Worm (Caenorhabditis elegans) whole organism, L1 larva: Measurements from ENCODE around the gene T25B9.3.
A peak's percentile ranks its signal among the peaks of the same experiment; 100 is the strongest.

ENCODE experiments used
- C04F5.9 ChIP-seq: sonication (generic microtip); optimal IDR thresholded peaks from 2 replicates; lab custom pipeline; 2016; ENCODE audit warnings: missing genetic modification characterization, missing compliant biosample characterization
- aha-1 ChIP-seq: fragments of 150-350 bp; optimal IDR thresholded peaks from 2 replicates; lab custom pipeline; 2014; ENCODE audit warnings: missing biosample characterization, missing genetic modification characterization
- aly-2 ChIP-seq: fragments of 150-350 bp; optimal IDR thresholded peaks from 2 replicates; lab custom pipeline; 2014; ENCODE audit warnings: missing biosample characterization, missing genetic modification characterization
- blmp-1 ChIP-seq: fragments of 150-350 bp; optimal IDR thresholded peaks from 2 replicates; lab custom pipeline; 2014; ENCODE audit warnings: missing biosample characterization, missing genetic modification characterization
- ceh-8 ChIP-seq: fragments of 200-800 bp; sonication (Bioruptor generic); optimal IDR thresholded peaks from 2 replicates; lab custom pipeline; 2018; ENCODE audit warnings: mild to moderate bottlenecking, missing genetic modification characterization, moderate library complexity, missing compliant biosample characterization
- ceh-88 ChIP-seq: fragments of 200-800 bp; sonication (Bioruptor generic); IDR thresholded peaks from 2 replicates; pipeline ENCODE4 v1.3.6; 2022; ENCODE audit warnings: missing genetic modification characterization, missing compliant biosample characterization
- dpl-1 ChIP-seq, 3 experiments: fragments of 150-350 bp in 2 of 3; sonication (generic microtip) in 1 of 3; optimal IDR thresholded peaks; 2 replicates each; lab custom pipeline; 2014 to 2017; ENCODE audit warnings: missing biosample characterization in 3 of 3, missing genetic modification characterization in 3 of 3, missing genetic modification reagents in 3 of 3
- efl-1 ChIP-seq, 4 experiments: fragments of 150-350 bp; optimal IDR thresholded peaks in 3 of 4; peaks in 1 of 4; 1 replicate in 1 of 4; 2 replicates in 3 of 4; lab custom pipeline; 2014; ENCODE audit warnings: missing biosample characterization in 2 of 4, missing genetic modification characterization in 2 of 4, missing genetic modification reagents in 2 of 4
- fkh-4 ChIP-seq: sonication (generic microtip); optimal IDR thresholded peaks from 2 replicates; lab custom pipeline; 2016; ENCODE audit warnings: missing compliant biosample characterization, missing genetic modification characterization, borderline replicate concordance
- fkh-8 ChIP-seq: sonication (generic microtip); optimal IDR thresholded peaks from 2 replicates; lab custom pipeline; 2016; ENCODE audit warnings: mild to moderate bottlenecking, missing genetic modification characterization, missing compliant biosample characterization
- fos-1 ChIP-seq: fragments of 150-350 bp; optimal IDR thresholded peaks from 2 replicates; lab custom pipeline; 2014; ENCODE audit warnings: missing biosample characterization, missing genetic modification characterization
- grh-1 ChIP-seq: fragments of 200-800 bp; sonication (Bioruptor generic); IDR thresholded peaks from 2 replicates; pipeline ENCODE4 v1.3.6; 2022; ENCODE audit warnings: missing genetic modification reagents, missing genetic modification characterization, missing compliant biosample characterization
- hpl-2 ChIP-seq: fragments of 150-350 bp; optimal IDR thresholded peaks from 2 replicates; lab custom pipeline; 2014; ENCODE audit warnings: missing biosample characterization, missing genetic modification reagents, missing genetic modification characterization
- lin-13 ChIP-seq: fragments of 150-350 bp; optimal IDR thresholded peaks from 2 replicates; lab custom pipeline; 2014; ENCODE audit warnings: missing biosample characterization, missing genetic modification reagents, missing genetic modification characterization
- lin-14 ChIP-seq: fragments of 200-800 bp; sonication (Bioruptor generic); optimal IDR thresholded peaks from 2 replicates; lab custom pipeline; 2018; ENCODE audit warnings: mild to moderate bottlenecking, missing genetic modification characterization, moderate library complexity, missing compliant biosample characterization
- lin-39 ChIP-seq: fragments of 150-350 bp; optimal IDR thresholded peaks from 2 replicates; lab custom pipeline; 2014; ENCODE audit warnings: missing biosample characterization, missing genetic modification reagents, missing genetic modification characterization
- lir-3 ChIP-seq: sonication (generic microtip); optimal IDR thresholded peaks from 2 replicates; lab custom pipeline; 2016; ENCODE audit warnings: mild to moderate bottlenecking, missing genetic modification characterization, moderate library complexity, missing compliant biosample characterization; ENCODE audit not compliant: poor library complexity
- mef-2 ChIP-seq: fragments of 150-350 bp; optimal IDR thresholded peaks from 2 replicates; lab custom pipeline; 2014; ENCODE audit warnings: missing biosample characterization, missing genetic modification characterization
- nhr-71 ChIP-seq: sonication (generic microtip); optimal IDR thresholded peaks from 2 replicates; lab custom pipeline; 2016; ENCODE audit warnings: mild to moderate bottlenecking, missing genetic modification characterization, moderate library complexity, missing compliant biosample characterization
- nhr-76 ChIP-seq: sonication (generic microtip); optimal IDR thresholded peaks from 2 replicates; lab custom pipeline; 2017; ENCODE audit warnings: missing biosample characterization, missing genetic modification characterization
- nhr-84 ChIP-seq: sonication (generic microtip); optimal IDR thresholded peaks from 2 replicates; lab custom pipeline; 2017; ENCODE audit warnings: missing biosample characterization, missing genetic modification characterization
- nhr-85 ChIP-seq: sonication (generic microtip); peaks from one replicate; lab custom pipeline; 2016; ENCODE audit warnings: missing genetic modification characterization, inconsistent platforms, missing compliant biosample characterization
- pag-3 ChIP-seq: sonication (generic microtip); optimal IDR thresholded peaks from 2 replicates; lab custom pipeline; 2017; ENCODE audit warnings: missing genetic modification characterization, mild to moderate bottlenecking, missing compliant biosample characterization, antibody characterized with exemption, borderline replicate concordance; ENCODE audit not compliant: insufficient read depth
- pax-3 ChIP-seq: fragments of 200-800 bp; sonication (Bioruptor generic); optimal IDR thresholded peaks from 2 replicates; lab custom pipeline; 2018; ENCODE audit warnings: mild to moderate bottlenecking, missing genetic modification characterization, moderate library complexity, missing compliant biosample characterization
- rnt-1 ChIP-seq: sonication (generic microtip); optimal IDR thresholded peaks from 2 replicates; lab custom pipeline; 2016; ENCODE audit warnings: mild to moderate bottlenecking, missing genetic modification characterization, moderate library complexity, missing compliant biosample characterization
- skn-1 ChIP-seq: fragments of 150-350 bp; optimal IDR thresholded peaks from 2 replicates; lab custom pipeline; 2014; ENCODE audit warnings: missing biosample characterization, missing genetic modification characterization
- snpc-4 ChIP-seq: fragments of 150-350 bp; optimal IDR thresholded peaks from 2 replicates; lab custom pipeline; 2014; ENCODE audit warnings: missing biosample characterization, missing genetic modification characterization
- sox-4 ChIP-seq: sonication (generic microtip); optimal IDR thresholded peaks from 2 replicates; lab custom pipeline; 2016; ENCODE audit warnings: missing genetic modification characterization, missing compliant biosample characterization
- sptf-1 ChIP-seq: fragments of 150-350 bp; optimal IDR thresholded peaks from 2 replicates; lab custom pipeline; 2014; ENCODE audit warnings: missing biosample characterization, missing genetic modification characterization
- sup-37 ChIP-seq: fragments of 200-800 bp; sonication (Bioruptor generic); optimal IDR thresholded peaks from 2 replicates; lab custom pipeline; 2018; ENCODE audit warnings: mild to moderate bottlenecking, missing genetic modification characterization, missing compliant biosample characterization
- tbx-2 ChIP-seq: sonication (generic microtip); optimal IDR thresholded peaks from 2 replicates; lab custom pipeline; 2016; ENCODE audit warnings: missing genetic modification characterization, missing compliant biosample characterization
- tlp-1 ChIP-seq: fragments of 150-350 bp; optimal IDR thresholded peaks from 2 replicates; lab custom pipeline; 2014; ENCODE audit warnings: missing biosample characterization, missing genetic modification characterization
- unc-30 ChIP-seq: sonication (generic microtip); optimal IDR thresholded peaks from 2 replicates; lab custom pipeline; 2017; ENCODE audit warnings: missing biosample characterization, missing genetic modification characterization
- unc-86 ChIP-seq: sonication (generic microtip); optimal IDR thresholded peaks from 2 replicates; lab custom pipeline; 2016; ENCODE audit warnings: missing genetic modification characterization, missing compliant biosample characterization
- unc-98 ChIP-seq: fragments of 200-800 bp; sonication (Bioruptor generic); IDR thresholded peaks from 2 replicates; pipeline ENCODE4 v1.3.6; 2022; ENCODE audit warnings: missing genetic modification characterization, missing compliant biosample characterization
- vab-15 ChIP-seq: sonication (generic microtip); optimal IDR thresholded peaks from 2 replicates; lab custom pipeline; 2017; ENCODE audit warnings: missing genotype, mild to moderate bottlenecking, missing genetic modification characterization, missing compliant biosample characterization
- xbp-1 ChIP-seq: sonication (generic microtip); optimal IDR thresholded peaks from 2 replicates; lab custom pipeline; 2016; ENCODE audit warnings: missing genetic modification characterization, missing compliant biosample characterization
- zip-4 ChIP-seq: fragments of 200-800 bp; sonication (Bioruptor generic); optimal IDR thresholded peaks from 2 replicates; lab custom pipeline; 2018; ENCODE audit warnings: mild to moderate bottlenecking, missing genetic modification characterization, moderate library complexity, missing compliant biosample characterization

T25B9.3 gene

DNA sequence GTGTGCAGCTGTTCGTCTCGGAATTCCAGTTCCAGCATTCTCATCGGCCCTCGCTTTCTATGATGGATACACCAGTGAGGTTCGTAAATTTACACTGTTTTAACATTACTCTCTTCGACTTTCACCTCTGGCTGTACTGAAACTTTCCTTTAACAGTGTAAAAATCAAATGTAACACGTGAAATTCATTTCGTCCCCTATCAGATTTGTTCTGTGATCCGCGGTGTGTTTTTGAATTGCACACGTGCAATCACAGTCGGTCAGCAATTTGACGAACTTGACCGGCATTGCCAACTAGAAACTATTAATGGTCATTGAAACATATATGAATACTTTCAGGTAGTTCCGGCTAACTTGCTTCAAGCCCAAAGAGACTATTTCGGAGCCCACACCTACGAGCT lies 32.5 kb downstream of the T25B9.3 start (continued):
- TF ChIP-seq lin-39 (tag; lab: Kevin White, UChicago) (no peak), lin-14 (GFP tag; lab: Kevin White, UChicago) (peak; percentile 29), unc-86 (tag; lab: Kevin White, UChicago) (no peak), lin-13 (GFP tag; lab: Kevin White, UChicago) (no peak), pax-3 (tag; lab: Kevin White, UChicago) (no peak), nhr-85 (tag; lab: Kevin White, UChicago) (peak; percentile 89), vab-15 (tag; lab: Kevin White, UChicago) (no peak), dpl-1 (GFP tag; optimal IDR thresholded peaks at IDR 0.05; lab: Kevin White, UChicago) (no peak), sox-4 (tag; lab: Kevin White, UChicago) (no peak), nhr-84 (tag; lab: Kevin White, UChicago) (no peak), ceh-8 (GFP tag; lab: Kevin White, UChicago) (no peak), unc-30 (tag; lab: Kevin White, UChicago) (no peak), grh-1 (GFP tag; lab: Robert Waterston, UW) (no peak), sptf-1 (no peak), tbx-2 (tag; lab: Kevin White, UChicago) (peak; percentile 35), blmp-1 (tag; lab: Kevin White, UChicago) (peak; percentile 65), skn-1 (tag; lab: Kevin White, UChicago) (no peak), efl-1 (optimal IDR thresholded peaks at IDR 0.05; lab: Kevin White, UChicago) (no peak), efl-1 (GFP tag; optimal IDR thresholded peaks at IDR 0.05 in 1 of 2; lab: Kevin White, UChicago) (no peak), C04F5.9 (no peak), ceh-88 (GFP tag; lab: Robert Waterston, UW) (no peak), mef-2 (tag; lab: Kevin White, UChicago) (no peak), rnt-1 (tag; lab: Kevin White, UChicago) (no peak), pag-3 (tag; lab: Kevin White, UChicago) (no peak), lir-3 (tag; lab: Kevin White, UChicago) (no peak), nhr-76 (tag; lab: Kevin White, UChicago) (no peak), hpl-2 (GFP tag; lab: Kevin White, UChicago) (no peak), xbp-1 (no peak), zip-4 (no peak)

DNA sequence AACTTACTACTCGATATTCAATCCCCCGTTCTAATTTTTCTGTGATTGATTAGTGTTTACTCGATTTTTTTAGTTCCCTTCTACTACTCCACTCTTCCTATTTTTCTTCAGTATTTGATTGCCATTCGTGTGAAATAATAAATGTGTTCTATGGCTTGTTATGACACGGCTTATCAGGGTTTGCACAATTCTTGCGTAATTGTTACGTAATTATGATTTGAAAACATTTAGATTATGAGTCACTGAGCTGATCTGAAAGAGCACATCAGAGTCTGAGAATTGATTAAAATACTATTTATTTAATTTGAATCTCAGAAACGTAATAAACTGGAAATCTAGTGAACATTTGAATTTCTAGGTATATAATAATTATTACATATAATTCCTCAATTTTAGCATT lies 33.0 kb downstream of the T25B9.3 start:
- TF ChIP-seq C04F5.9: no peak
- TF ChIP-seq vab-15 (tag; lab: Kevin White, UChicago): no peak
- TF ChIP-seq aly-2: no peak
- no peak for TF ChIP-seq aha-1 (tag; lab: Kevin White, UChicago)
- no peak for TF ChIP-seq ceh-8 (GFP tag; lab: Kevin White, UChicago)
- no peak for TF ChIP-seq tlp-1 (tag; lab: Kevin White, UChicago)
- no peak for TF ChIP-seq fkh-4
- no peak for TF ChIP-seq nhr-85 (tag; lab: Kevin White, UChicago)
- TF ChIP-seq unc-98 (GFP tag; lab: Robert Waterston, UW): no peak
- TF ChIP-seq sup-37 (GFP tag; lab: Kevin White, UChicago): no peak
- TF ChIP-seq fkh-8 (tag; lab: Kevin White, UChicago): no peak
- no peak for TF ChIP-seq snpc-4 (tag; lab: Kevin White, UChicago)
- no peak for TF ChIP-seq nhr-71 (tag; lab: Kevin White, UChicago)

DNA sequence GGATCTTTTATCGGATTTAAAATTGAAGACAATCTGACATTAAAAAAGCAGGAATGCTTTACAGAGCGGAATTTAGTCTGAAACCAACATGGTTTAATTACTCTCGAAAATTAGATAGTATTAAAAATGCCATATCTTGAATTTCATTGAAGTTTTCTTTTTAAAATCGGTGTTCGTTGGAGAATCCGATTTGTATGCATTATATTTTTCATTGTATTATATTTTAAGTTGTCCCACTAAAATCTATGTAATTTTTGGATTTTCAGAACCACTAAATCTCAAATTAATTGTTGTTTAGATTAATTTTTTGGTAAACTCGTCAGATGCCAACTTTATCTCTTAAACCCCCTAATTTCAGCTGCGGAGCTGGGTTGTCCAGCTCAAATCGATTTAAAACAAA lies 34.0 kb downstream of the T25B9.3 start:
- TF ChIP-seq fos-1 (tag; lab: Kevin White, UChicago) (no peak), nhr-85 (tag; lab: Kevin White, UChicago) (peak; percentile 39), aly-2 (peak; percentile 17)
